Fruit fly (Drosophila melanogaster): Measurements from ENCODE around the gene ogre.

Gene ogre

DNA sequence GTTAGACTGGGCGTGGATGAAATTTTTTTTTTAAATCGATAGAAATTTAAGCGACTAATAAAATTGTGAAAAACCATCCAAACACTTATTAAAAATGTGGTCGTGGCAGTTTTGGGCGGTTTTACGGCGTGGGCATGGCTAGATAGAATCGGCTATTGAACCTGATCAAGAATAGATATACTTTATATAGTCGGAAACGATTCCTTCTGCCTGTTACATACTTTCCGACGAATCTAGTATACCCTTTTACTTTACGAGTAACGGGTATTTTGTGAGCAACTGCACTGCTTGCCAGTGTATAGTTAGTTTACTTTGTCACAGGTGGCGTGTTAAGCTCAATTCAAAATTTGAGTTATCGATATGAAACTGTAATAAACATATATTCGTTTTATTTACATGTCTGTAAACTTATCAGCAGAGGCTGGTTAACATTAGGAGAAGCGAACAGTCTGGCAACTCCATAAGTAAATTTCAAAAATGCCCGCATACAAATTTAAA lies 23.9 kb upstream of the ogre start (continued):
- TF ChIP-seq croc (GFP tag; conservative IDR thresholded peaks at IDR 0.05) (peak; percentile 18; the same call in 1 of the 3 replicates), Bdp1 (GFP tag; optimal IDR thresholded peaks at IDR 0.05) (no peak), CG12236 (GFP tag; optimal IDR thresholded peaks at IDR 0.05) (no peak), Dll (GFP tag; IDR thresholded peaks at IDR 0.05; ENCODE audit: partially characterized antibody) (peak; percentile 71), CG12942 (GFP tag; optimal IDR thresholded peaks at IDR 0.05) (no peak), dmrt99B (tag; optimal IDR thresholded peaks at IDR 0.05) (peak; percentile 61), CG17385 (GFP tag; optimal IDR thresholded peaks at IDR 0.05) (peak; percentile 5), Bgb (GFP tag; IDR thresholded peaks at IDR 0.05; ENCODE audit: partially characterized antibody) (peak; percentile 85), lbe (GFP tag; optimal IDR thresholded peaks at IDR 0.05) (no peak), CG11247 (GFP tag; IDR thresholded peaks at IDR 0.05) (peak; percentile 44; the same call in 1 of the 2 replicates), CG3847 (GFP tag; IDR thresholded peaks at IDR 0.05) (peak; percentile 44), CG32772 (GFP tag; IDR thresholded peaks at IDR 0.05) (peak; percentile 8; the same call in 1 of the 2 replicates), Sry-δ (GFP tag; optimal IDR thresholded peaks at IDR 0.05) (peak; percentile 63), chif (GFP tag; optimal IDR thresholded peaks at IDR 0.05) (peak in 1 of 2 experiments; percentile 19), lola (GFP tag; optimal IDR thresholded peaks at IDR 0.05) (no peak), sim (GFP tag; IDR thresholded peaks at IDR 0.05) (no peak), CTCF (GFP tag; optimal IDR thresholded peaks at IDR 0.05) (peak; percentile 96), CG6791 (GFP tag; IDR thresholded peaks at IDR 0.05; ENCODE audit: partially characterized antibody) (peak; percentile 69), CG4424 (GFP tag; optimal IDR thresholded peaks at IDR 0.05) (peak; percentile 20), Hey (tag; optimal IDR thresholded peaks at IDR 0.05) (no peak), slou (GFP tag; optimal IDR thresholded peaks at IDR 0.05) (peak; percentile 19), CG5245 (GFP tag; optimal IDR thresholded peaks at IDR 0.05) (no peak), CG8924 (tag; optimal IDR thresholded peaks at IDR 0.05) (peak; percentile 16), CG32767 (GFP tag; IDR thresholded peaks at IDR 0.05) (no peak), CG1602 (GFP tag; optimal IDR thresholded peaks at IDR 0.05) (peak; percentile 30), CG4730 (GFP tag; IDR thresholded peaks at IDR 0.05) (0 out of 2 replicates have a peak, but pooled peaks have one; percentile 21), CG2678 (tag; optimal IDR thresholded peaks at IDR 0.05) (peak; percentile 62), PHDP (tag; optimal IDR thresholded peaks at IDR 0.05) (peak; percentile 35), Rfx (GFP tag; IDR thresholded peaks at IDR 0.05) (peak; percentile 76), CG11723 (GFP tag; optimal IDR thresholded peaks at IDR 0.05) (no peak), sens-2 (GFP tag; IDR thresholded peaks at IDR 0.05) (peak; percentile 44; the same call in 1 of the 2 replicates), Mad (GFP tag; optimal IDR thresholded peaks at IDR 0.05) (peak; percentile 27), CG8944 (GFP tag; optimal IDR thresholded peaks at IDR 0.05) (no peak), CG2199 (GFP tag; IDR thresholded peaks at IDR 0.05) (no peak; the same call in 2 of the 3 replicates), Hsf (GFP tag; optimal IDR thresholded peaks at IDR 0.05) (peak; percentile 55), Stat92E (GFP tag; optimal IDR thresholded peaks at IDR 0.05) (no peak), CG8478 (optimal IDR thresholded peaks at IDR 0.05) (no peak), Max (GFP tag; optimal IDR thresholded peaks at IDR 0.05) (no peak), hb (GFP tag; IDR thresholded peaks at IDR 0.05; ENCODE audit: partially characterized antibody) (no peak), Side (GFP tag; optimal IDR thresholded peaks at IDR 0.05) (peak; percentile 72), CG11504 (tag; optimal IDR thresholded peaks at IDR 0.05) (peak; percentile 61), stc (GFP tag; IDR thresholded peaks at IDR 0.05) (no peak; the same call in 1 of the 2 replicates), CG16779 (GFP tag; IDR thresholded peaks at IDR 0.05) (no peak), zen2 (GFP tag; IDR thresholded peaks at IDR 0.05; ENCODE audit: partially characterized antibody) (peak; percentile 52; the same call in 2 of the 3 replicates), CG17568 (GFP tag; optimal IDR thresholded peaks at IDR 0.05) (no peak), shn (GFP tag; optimal IDR thresholded peaks at IDR 0.05) (peak; percentile 23), gt (GFP tag; IDR thresholded peaks at IDR 0.05) (no peak), Dp (GFP tag; optimal IDR thresholded peaks at IDR 0.05) (peak; percentile 89), Usf (GFP tag; optimal IDR thresholded peaks at IDR 0.05) (no peak), Doc3 (GFP tag; IDR thresholded peaks at IDR 0.05; ENCODE audit: partially characterized antibody) (peak; percentile 42; the same call in 1 of the 3 replicates), CG15073 (GFP tag; optimal IDR thresholded peaks at IDR 0.05) (no peak)

All from whole organism, embryonic.